Worm (Caenorhabditis elegans) whole organism, early embryonic: ENCODE data around the gene C04G6.11.
A peak's percentile ranks its signal among the peaks of the same experiment; 100 is the strongest.
"Not testable (repeated sequence)": the region's sequence is repeated elsewhere in the genome, so short reads cannot be mapped to it uniquely, and the experiment has no call there.

Source experiments
- B0310.2 ChIP-seq: sonication (generic microtip); optimal IDR thresholded peaks from 2 replicates; lab custom pipeline; 2016; ENCODE audit warnings: mild to moderate bottlenecking, missing genetic modification characterization, missing compliant biosample characterization
- F13C5.2 ChIP-seq: sonication (generic microtip); optimal IDR thresholded peaks from 2 replicates; lab custom pipeline; 2017; ENCODE audit warnings: mild to moderate bottlenecking, missing genetic modification characterization, inconsistent platforms, missing compliant biosample characterization
- aly-1 ChIP-seq: sonication (generic microtip); optimal IDR thresholded peaks from 2 replicates; lab custom pipeline; 2016; ENCODE audit warnings: missing genetic modification characterization, missing compliant biosample characterization
- ama-1 ChIP-seq: fragments of 150-350 bp; optimal IDR thresholded peaks from 2 replicates; lab custom pipeline; 2014
- ceh-13 ChIP-seq: fragments of 200-800 bp; sonication (Bioruptor generic); optimal IDR thresholded peaks from 2 replicates; lab custom pipeline; 2018; ENCODE audit warnings: mild to moderate bottlenecking, missing genetic modification characterization, missing compliant biosample characterization
- ceh-36 ChIP-seq: sonication (generic microtip); optimal IDR thresholded peaks from 2 replicates; lab custom pipeline; 2016; ENCODE audit warnings: missing genetic modification characterization, inconsistent platforms, missing compliant biosample characterization
- ets-7 ChIP-seq: sonication (generic microtip); optimal IDR thresholded peaks from 2 replicates; lab custom pipeline; 2016; ENCODE audit warnings: missing genotype, missing genetic modification characterization, missing compliant biosample characterization
- flt-1 ChIP-seq: fragments of 200-800 bp; sonication (Bioruptor generic); IDR thresholded peaks from 2 replicates; pipeline ENCODE4 v1.3.6; 2022; ENCODE audit warnings: missing genetic modification characterization, missing compliant biosample characterization
- hmbx-1 ChIP-seq: sonication (generic microtip); optimal IDR thresholded peaks from 2 replicates; lab custom pipeline; 2016; ENCODE audit warnings: mild to moderate bottlenecking, missing genetic modification characterization, missing compliant biosample characterization
- hmg-4 ChIP-seq: fragments of 200-800 bp; sonication (Bioruptor generic); optimal IDR thresholded peaks from 2 replicates; lab custom pipeline; 2018; ENCODE audit warnings: mild to moderate bottlenecking, missing genetic modification characterization, missing compliant biosample characterization
- hnd-1 ChIP-seq: sonication (generic microtip); optimal IDR thresholded peaks from 2 replicates; lab custom pipeline; 2016; ENCODE audit warnings: missing genetic modification characterization, missing compliant biosample characterization
- pes-1 ChIP-seq: fragments of 200-800 bp; sonication (Bioruptor generic); IDR thresholded peaks from 2 replicates; pipeline ENCODE4 v1.3.6; 2022; ENCODE audit warnings: missing genetic modification reagents, missing genetic modification characterization, missing compliant biosample characterization
- scrt-1 ChIP-seq: fragments of 200-800 bp; sonication (Bioruptor generic); IDR thresholded peaks from 2 replicates; pipeline ENCODE4 v1.3.6; 2022; ENCODE audit warnings: missing genetic modification characterization, missing compliant biosample characterization
- sea-1 ChIP-seq: fragments of 200-800 bp; sonication (Bioruptor generic); conservative IDR thresholded peaks from 2 replicates; pipeline ENCODE4 v1.3.6; 2022; ENCODE audit warnings: missing genetic modification characterization, missing compliant biosample characterization
- tbx-11 ChIP-seq: fragments of 200-800 bp; sonication (Bioruptor generic); IDR thresholded peaks from 2 replicates; pipeline ENCODE4 v1.3.6; 2022; ENCODE audit warnings: missing genetic modification characterization, missing compliant biosample characterization
- tbx-37 ChIP-seq: fragments of 200-800 bp; sonication (Bioruptor generic); conservative IDR thresholded peaks from 2 replicates; pipeline ENCODE4 v1.3.6; 2022; ENCODE audit warnings: missing genetic modification reagents, missing genetic modification characterization, missing compliant biosample characterization
- tra-4 ChIP-seq: sonication (generic microtip); optimal IDR thresholded peaks from 2 replicates; lab custom pipeline; 2017; ENCODE audit warnings: missing genetic modification characterization, missing compliant biosample characterization

C04G6.11 gene

ce11 chrII:5131800-5132199, 28.2 kb upstream of the C04G6.11 start:
- no peak for TF ChIP-seq ceh-13 (GFP tag; lab: Kevin White, UChicago)
- TF ChIP-seq tbx-37 (GFP tag; lab: Robert Waterston, UW) = no peak
- no peak for TF ChIP-seq sea-1 (GFP tag; lab: Robert Waterston, UW)
- TF ChIP-seq tra-4 (tag; lab: Kevin White, UChicago) = no peak
- no peak for TF ChIP-seq ama-1
- TF ChIP-seq flt-1 (GFP tag; lab: Robert Waterston, UW) = no peak

- no peak for TF ChIP-seq tra-4 (tag; lab: Kevin White, UChicago)
- no peak for TF ChIP-seq F13C5.2 (tag; lab: Kevin White, UChicago)
- TF ChIP-seq tbx-11 (GFP tag; lab: Robert Waterston, UW) = no peak
- TF ChIP-seq scrt-1 (GFP tag; lab: Robert Waterston, UW) = no peak
- no peak for TF ChIP-seq sea-1 (GFP tag; lab: Robert Waterston, UW)
- TF ChIP-seq B0310.2 (tag; lab: Kevin White, UChicago) = no peak
- no peak for TF ChIP-seq ceh-13 (GFP tag; lab: Kevin White, UChicago)
- TF ChIP-seq ceh-36 (tag; lab: Kevin White, UChicago) = no peak
- TF ChIP-seq flt-1 (GFP tag; lab: Robert Waterston, UW) = no peak
- TF ChIP-seq hmg-4 (GFP tag; lab: Kevin White, UChicago) = no peak
- no peak for TF ChIP-seq ets-7 (tag; lab: Kevin White, UChicago)
- TF ChIP-seq pes-1 (GFP tag; lab: Robert Waterston, UW) = no peak
- TF ChIP-seq hnd-1 (tag; lab: Kevin White, UChicago) = no peak
- TF ChIP-seq aly-1 (tag; lab: Kevin White, UChicago) = no peak
- TF ChIP-seq hmbx-1 = no peak
- TF ChIP-seq tbx-37 (GFP tag; lab: Robert Waterston, UW) = no peak
- no peak for TF ChIP-seq ama-1
Observed at ce11 chrII:5130081-5130480, 26.4 kb upstream of the C04G6.11 start, which contains the start of gene lgc-56. Gene lgc-56, plus strand, starts transcription at chrII:5130381.

DNA sequence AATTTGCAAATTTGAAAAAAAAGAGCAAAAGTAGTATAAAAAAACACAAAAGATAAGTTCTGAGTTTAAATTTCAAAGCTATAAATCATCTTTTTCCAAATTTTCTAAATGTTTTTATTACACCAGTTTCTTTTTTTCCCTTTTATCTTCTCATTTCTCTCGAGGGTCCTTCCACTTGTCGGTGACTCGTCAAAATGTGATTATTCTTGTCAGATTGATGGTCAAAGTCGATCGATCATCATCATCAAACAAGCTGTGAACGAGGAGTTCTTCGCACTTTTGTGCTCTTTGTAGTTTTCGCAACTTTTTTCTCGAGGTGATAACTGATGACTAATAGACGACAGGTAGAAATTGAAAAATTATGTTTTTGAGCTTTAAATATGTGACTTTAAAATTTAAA, 17.0 kb upstream of the C04G6.11 start:
- TF ChIP-seq tra-4 (tag; lab: Kevin White, UChicago) (no peak), hmbx-1 (no peak), ama-1 (no peak), aly-1 (tag; lab: Kevin White, UChicago) (no peak), hnd-1 (tag; lab: Kevin White, UChicago) (no peak), pes-1 (GFP tag; lab: Robert Waterston, UW) (no peak)

ce11 chrII:5115733-5116132, 12.1 kb upstream of the C04G6.11 start, which contains the start of gene srsy-1:
Gene srsy-1, plus strand, starts transcription at chrII:5116033.
- no peak for TF ChIP-seq F13C5.2 (tag; lab: Kevin White, UChicago)
- no peak for TF ChIP-seq sea-1 (GFP tag; lab: Robert Waterston, UW)
- TF ChIP-seq scrt-1 (GFP tag; lab: Robert Waterston, UW) = no peak
- no peak for TF ChIP-seq hmbx-1
- TF ChIP-seq aly-1 (tag; lab: Kevin White, UChicago) = no peak
- TF ChIP-seq flt-1 (GFP tag; lab: Robert Waterston, UW) = no peak
- TF ChIP-seq ceh-13 (GFP tag; lab: Kevin White, UChicago) = no peak
- TF ChIP-seq ceh-36 (tag; lab: Kevin White, UChicago) = no peak
- no peak for TF ChIP-seq B0310.2 (tag; lab: Kevin White, UChicago)
- no peak for TF ChIP-seq tbx-11 (GFP tag; lab: Robert Waterston, UW)

- TF ChIP-seq hmg-4 (GFP tag; lab: Kevin White, UChicago); hnd-1 (tag; lab: Kevin White, UChicago); hmbx-1: not testable (repeated sequence)
Observed at ce11 chrII:5115235-5115634, 11.6 kb upstream of the C04G6.11 start, which contains the start of gene msp-74. Gene msp-74, minus strand, starts transcription at chrII:5115335.

DNA sequence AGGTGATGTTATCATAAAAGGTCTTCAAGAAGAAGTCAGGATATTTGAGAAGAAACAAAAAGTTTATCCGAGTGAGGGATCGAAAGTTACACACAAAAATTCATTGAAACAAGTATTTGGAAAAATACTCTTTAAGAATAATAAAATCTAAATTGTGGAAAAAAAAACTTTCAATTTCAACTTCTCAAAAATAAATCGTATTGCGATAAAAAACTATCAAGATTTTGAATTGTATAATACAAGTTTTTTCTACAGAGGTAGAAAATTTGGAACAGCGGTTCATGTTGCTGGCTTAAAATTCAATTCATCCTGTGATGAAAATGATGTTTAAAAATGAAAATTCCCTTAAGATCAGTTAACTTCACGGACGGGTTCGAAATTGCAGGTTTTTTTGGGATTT, 8.4 kb upstream of the C04G6.11 start, which contains the start of gene F09C12.8:
TSS of gene F09C12.8 (plus strand) at position 301 of the 400 bp plus-strand sequence.
- TF ChIP-seq scrt-1 (GFP tag; lab: Robert Waterston, UW) (no peak), pes-1 (GFP tag; lab: Robert Waterston, UW) (no peak)

ce11 chrII:5109693-5110092, 6.1 kb upstream of the C04G6.11 start, which contains the start of gene F09C12.2:
Gene F09C12.2, plus strand, starts transcription at chrII:5110012.
- TF ChIP-seq ama-1 = no peak

- TF ChIP-seq ets-7 (tag; lab: Kevin White, UChicago) (peak; percentile 95), hnd-1 (tag; lab: Kevin White, UChicago) (peak; percentile 92), hmbx-1 (peak; percentile 89), B0310.2 (tag; lab: Kevin White, UChicago) (peak; percentile 98), aly-1 (tag; lab: Kevin White, UChicago) (peak; percentile 99), scrt-1 (GFP tag; lab: Robert Waterston, UW) (peak; percentile 99), sea-1 (GFP tag; lab: Robert Waterston, UW) (peak; percentile 97), ama-1 (no peak), F13C5.2 (tag; lab: Kevin White, UChicago) (peak; percentile 97), pes-1 (GFP tag; lab: Robert Waterston, UW) (peak; percentile 98), flt-1 (GFP tag; lab: Robert Waterston, UW) (no peak; the same call in none of the 2 replicates), tbx-11 (GFP tag; lab: Robert Waterston, UW) (peak; percentile 98), ceh-13 (GFP tag; lab: Kevin White, UChicago) (peak; percentile 98), tbx-37 (GFP tag; lab: Robert Waterston, UW) (peak; percentile 96), tra-4 (tag; lab: Kevin White, UChicago) (peak; percentile 82), ceh-36 (tag; lab: Kevin White, UChicago) (peak; percentile 97), hmg-4 (GFP tag; lab: Kevin White, UChicago) (peak; percentile 99)
Observed at ce11 chrII:5105020-5105419, 1.4 kb upstream of the C04G6.11 start.
